Worm (Caenorhabditis elegans): Measurements from ENCODE around the gene R05F9.7.
A peak's percentile ranks its signal among the peaks of the same experiment; 100 is the strongest.
"Not testable (repeated sequence)": the region's sequence is repeated elsewhere in the genome, so short reads cannot be mapped to it uniquely, and the experiment has no call there.

Gene R05F9.7

ce11 chrII:4914214-4914613 is 28.1 kb downstream of the R05F9.7 start, which contains the start of gene R05F9.11 (continued):
- TF ChIP-seq tbx-9 (tag; optimal IDR thresholded peaks at IDR 0.05; ENCODE audit: borderline replicate concordance), result no peak
- TF ChIP-seq him-1 (tag; optimal IDR thresholded peaks at IDR 0.05), result peak; percentile 79
- no peak for TF ChIP-seq mxl-1 (tag; optimal IDR thresholded peaks at IDR 0.05)
- TF ChIP-seq hsf-1 (GFP tag; IDR thresholded peaks at IDR 0.05), result 0 out of 2 replicates have a peak, but pooled peaks have one; percentile 40
- no peak for TF ChIP-seq bed-2 (GFP tag; IDR thresholded peaks at IDR 0.05)
- 0 out of 2 replicates have a peak, but pooled peaks have one; percentile 11 for TF ChIP-seq rcor-1 (GFP tag; IDR thresholded peaks at IDR 0.05)
- TF ChIP-seq nfya-2 (GFP tag; IDR thresholded peaks at IDR 0.05), result no peak

- TF ChIP-seq somi-1 (GFP tag; optimal IDR thresholded peaks at IDR 0.05) (no peak), let-607 (tag; optimal IDR thresholded peaks at IDR 0.05) (no peak), F52B5.7 (tag; optimal IDR thresholded peaks at IDR 0.05) (no peak), ztf-26 (tag; optimal IDR thresholded peaks at IDR 0.05) (no peak), nhr-120 (GFP tag; IDR thresholded peaks at IDR 0.05) (no peak), gei-17 (GFP tag; optimal IDR thresholded peaks at IDR 0.05) (no peak), K11D2.4 (GFP tag; IDR thresholded peaks at IDR 0.05) (no peak), unc-62 (GFP tag; optimal IDR thresholded peaks at IDR 0.05) (no peak), ztf-18 (tag; optimal IDR thresholded peaks at IDR 0.05) (no peak)
Measured at ce11 chrII:4915572-4915971, 29.5 kb downstream of the R05F9.7 start.

- not testable (repeated sequence) for TF ChIP-seq Y67H2A.10 (GFP tag; conservative IDR thresholded peaks at IDR 0.05); ceh-100 (GFP tag; IDR thresholded peaks at IDR 0.05); unc-62 (GFP tag; optimal IDR thresholded peaks at IDR 0.05)
Measured at ce11 chrII:4916462-4916861, 30.4 kb downstream of the R05F9.7 start, which contains the start of gene msp-31. Gene msp-31, minus strand, starts transcription at chrII:4916562.

- TF ChIP-seq hsf-1 (GFP tag; IDR thresholded peaks at IDR 0.05), result no peak
- no peak for TF ChIP-seq dpff-1 (tag; optimal IDR thresholded peaks at IDR 0.05)
- TF ChIP-seq ztf-3 (GFP tag; optimal IDR thresholded peaks at IDR 0.05), result no peak
- no peak for TF ChIP-seq F52B5.7 (tag; optimal IDR thresholded peaks at IDR 0.05)
- TF ChIP-seq madf-3 (GFP tag; IDR thresholded peaks at IDR 0.05), result no peak
- no peak for TF ChIP-seq atf-7 (tag; optimal IDR thresholded peaks at IDR 0.05)
- TF ChIP-seq snpc-1.1 (tag; optimal IDR thresholded peaks at IDR 0.05; ENCODE audit: insufficient read depth), result no peak
- TF ChIP-seq unc-130 (GFP tag; optimal IDR thresholded peaks at IDR 0.05), result no peak
- TF ChIP-seq ccch-3 (GFP tag; optimal IDR thresholded peaks at IDR 0.05), result no peak
- TF ChIP-seq sea-2 (GFP tag; IDR thresholded peaks at IDR 0.05), result no peak
- TF ChIP-seq ekl-4 (GFP tag; IDR thresholded peaks at IDR 0.05), result no peak
- TF ChIP-seq hmg-1.2 (GFP tag; IDR thresholded peaks at IDR 0.05), result no peak
- TF ChIP-seq zfh-2 (GFP tag; conservative IDR thresholded peaks at IDR 0.05), result no peak
- TF ChIP-seq Y95B8A.8 (GFP tag; IDR thresholded peaks at IDR 0.05), result no peak
- TF ChIP-seq ZK185.1 (tag; optimal IDR thresholded peaks at IDR 0.05; ENCODE audit: poor library complexity, severe bottlenecking), result no peak
- no peak for TF ChIP-seq nfyb-1 (GFP tag; IDR thresholded peaks at IDR 0.05)
- TF ChIP-seq attf-3 (GFP tag; conservative IDR thresholded peaks at IDR 0.05), result no peak
- TF ChIP-seq Y79H2A.3 (GFP tag; conservative IDR thresholded peaks at IDR 0.05), result no peak
Measured at ce11 chrII:4918501-4919021, 32.5 kb downstream of the R05F9.7 start.

Measured in whole organism, young adult.